Worm (Caenorhabditis elegans) whole organism, young adult: ENCODE measurements around the gene athp-1.

ENCODE experiments used
- B0261.1 ChIP-seq: sonication (generic microtip); optimal IDR thresholded peaks from 2 replicates; lab custom pipeline; 2016; ENCODE audit warnings: mild to moderate bottlenecking, missing genetic modification characterization, moderate library complexity, missing compliant biosample characterization
- C17E4.6 ChIP-seq: fragments of 200-800 bp; sonication (Bioruptor generic); IDR thresholded peaks from 2 replicates; pipeline ENCODE4 v1.3.6; 2022; ENCODE audit warnings: missing genetic modification reagents, missing genetic modification characterization, missing compliant biosample characterization
- F22D6.2 ChIP-seq: sonication (generic microtip); optimal IDR thresholded peaks from 2 replicates; lab custom pipeline; 2016; ENCODE audit warnings: mild to moderate bottlenecking, missing genetic modification characterization, missing compliant biosample characterization
- F23B12.7 ChIP-seq: sonication (generic microtip); optimal IDR thresholded peaks from 2 replicates; lab custom pipeline; 2017; ENCODE audit warnings: missing genetic modification characterization, mild to moderate bottlenecking, missing compliant biosample characterization, antibody characterized with exemption, moderate library complexity; ENCODE audit not compliant: insufficient read depth
- F49E8.2 ChIP-seq: sonication (generic microtip); optimal IDR thresholded peaks from 3 replicates; lab custom pipeline; 2017; ENCODE audit warnings: missing genetic modification characterization, mild to moderate bottlenecking, missing compliant biosample characterization, antibody characterized with exemption, moderate library complexity; ENCODE audit not compliant: insufficient read depth
- F57C9.4 ChIP-seq: sonication (generic microtip); optimal IDR thresholded peaks from 2 replicates; lab custom pipeline; 2017; ENCODE audit warnings: mild to moderate bottlenecking, missing genetic modification characterization, missing compliant biosample characterization
- K12H6.12 ChIP-seq: fragments of 200-800 bp; sonication (Bioruptor generic); optimal IDR thresholded peaks from 2 replicates; lab custom pipeline; 2018; ENCODE audit warnings: mild to moderate bottlenecking, missing genetic modification characterization, missing compliant biosample characterization
- T07F8.4 ChIP-seq: sonication (generic microtip); optimal IDR thresholded peaks from 2 replicates; lab custom pipeline; 2016; ENCODE audit warnings: mild to moderate bottlenecking, missing genetic modification characterization, moderate library complexity, missing compliant biosample characterization
- aptf-2 ChIP-seq: fragments of 200-800 bp; sonication (Bioruptor generic); conservative IDR thresholded peaks from 2 replicates; pipeline ENCODE4 v1.3.6; 2022; ENCODE audit warnings: missing genetic modification reagents, missing genetic modification characterization, missing compliant biosample characterization
- athp-1 ChIP-seq: sonication (generic microtip); optimal IDR thresholded peaks from 2 replicates; lab custom pipeline; 2017; ENCODE audit warnings: mild to moderate bottlenecking, missing genetic modification characterization, missing compliant biosample characterization
- attf-5 ChIP-seq: fragments of 200-800 bp; sonication (Bioruptor generic); optimal IDR thresholded peaks from 2 replicates; lab custom pipeline; 2018; ENCODE audit warnings: mild to moderate bottlenecking, missing genetic modification characterization, missing compliant biosample characterization
- cebp-1 ChIP-seq, 2 experiments: fragments of 200-800 bp in 1 of 2; sonication (Bioruptor generic) in 1 of 2; sonication (generic microtip) in 1 of 2; IDR thresholded peaks in 1 of 2; optimal IDR thresholded peaks in 1 of 2; 2 replicates each; pipeline versions ENCODE4 v1.3.6 to Lab custom; 2017 to 2022; ENCODE audit warnings: missing compliant biosample characterization in 2 of 2, missing genetic modification characterization in 2 of 2, mild to moderate bottlenecking in 1 of 2, missing genetic modification reagents in 1 of 2, moderate library complexity in 1 of 2
- cebp-2 ChIP-seq: fragments of 200-800 bp; sonication (Bioruptor generic); IDR thresholded peaks from 2 replicates; pipeline ENCODE4 v1.3.6; 2022; ENCODE audit warnings: missing genetic modification characterization, missing compliant biosample characterization
- ceh-27 ChIP-seq: fragments of 200-800 bp; sonication (Bioruptor generic); optimal IDR thresholded peaks from 2 replicates; lab custom pipeline; 2018; ENCODE audit warnings: mild to moderate bottlenecking, missing genetic modification characterization, moderate library complexity, missing compliant biosample characterization
- efl-1 ChIP-seq: fragments of 150-350 bp; optimal IDR thresholded peaks from 2 replicates; lab custom pipeline; 2014; ENCODE audit warnings: missing biosample characterization, missing genetic modification reagents, missing genetic modification characterization
- ekl-4 ChIP-seq: fragments of 200-800 bp; sonication (Bioruptor generic); IDR thresholded peaks from 2 replicates; pipeline ENCODE4 v1.3.6; 2022; ENCODE audit warnings: missing genetic modification reagents, missing genetic modification characterization, missing compliant biosample characterization
- ets-4 ChIP-seq: fragments of 200-800 bp; sonication (Bioruptor generic); optimal IDR thresholded peaks from 2 replicates; lab custom pipeline; 2018; ENCODE audit warnings: mild to moderate bottlenecking, missing genetic modification characterization, missing compliant biosample characterization
- him-1 ChIP-seq: sonication (generic microtip); optimal IDR thresholded peaks from 2 replicates; lab custom pipeline; 2016; ENCODE audit warnings: missing genotype, missing genetic modification reagents, missing genetic modification characterization, missing compliant biosample characterization
- hlh-26 ChIP-seq: fragments of 200-800 bp; sonication (Bioruptor generic); conservative IDR thresholded peaks from 2 replicates; pipeline ENCODE4 v1.3.6; 2022; ENCODE audit warnings: missing genetic modification reagents, missing genetic modification characterization, missing compliant biosample characterization
- hmg-1.2 ChIP-seq: fragments of 200-800 bp; sonication (Bioruptor generic); IDR thresholded peaks from 2 replicates; pipeline ENCODE4 v1.3.6; 2022; ENCODE audit warnings: missing genetic modification reagents, missing genetic modification characterization, missing compliant biosample characterization
- let-607 ChIP-seq, 2 experiments: fragments of 200-800 bp in 1 of 2; sonication (Bioruptor generic) in 1 of 2; sonication (generic microtip) in 1 of 2; optimal IDR thresholded peaks; 2 replicates each; lab custom pipeline; 2016 to 2018; ENCODE audit warnings: mild to moderate bottlenecking in 2 of 2, missing compliant biosample characterization in 2 of 2, missing genetic modification characterization in 2 of 2, moderate library complexity in 2 of 2, missing genotype in 1 of 2
- lir-1 ChIP-seq: fragments of 200-800 bp; sonication (Bioruptor generic); conservative IDR thresholded peaks from 2 replicates; pipeline ENCODE4 v1.3.6; 2022; ENCODE audit warnings: missing genetic modification reagents, missing genetic modification characterization, missing compliant biosample characterization
- madf-3 ChIP-seq: fragments of 200-800 bp; sonication (Bioruptor generic); IDR thresholded peaks from 2 replicates; pipeline ENCODE4 v1.3.6; 2022; ENCODE audit warnings: missing genetic modification reagents, missing genetic modification characterization, missing compliant biosample characterization
- madf-6 ChIP-seq: fragments of 200-800 bp; sonication (Bioruptor generic); IDR thresholded peaks from 2 replicates; pipeline ENCODE4 v1.3.6; 2022; ENCODE audit warnings: missing genetic modification reagents, missing genetic modification characterization, missing compliant biosample characterization
- madf-8 ChIP-seq: fragments of 200-800 bp; sonication (Bioruptor generic); conservative IDR thresholded peaks from 2 replicates; pipeline ENCODE4 v1.3.6; 2022; ENCODE audit warnings: missing genetic modification reagents, missing genetic modification characterization, missing compliant biosample characterization
- mcd-1 ChIP-seq: fragments of 200-800 bp; sonication (Bioruptor generic); IDR thresholded peaks from 2 replicates; pipeline ENCODE4 v1.3.6; 2022; ENCODE audit warnings: missing genetic modification reagents, missing genetic modification characterization, missing compliant biosample characterization
- mel-28 ChIP-seq: sonication (generic microtip); optimal IDR thresholded peaks from 2 replicates; lab custom pipeline; 2016; ENCODE audit warnings: borderline replicate concordance, mild to moderate bottlenecking, missing genetic modification characterization, missing compliant biosample characterization
- nfyb-1 ChIP-seq: fragments of 200-800 bp; sonication (Bioruptor generic); IDR thresholded peaks from 2 replicates; pipeline ENCODE4 v1.3.6; 2022; ENCODE audit warnings: missing genetic modification reagents, missing genetic modification characterization, missing compliant biosample characterization
- nhr-179 ChIP-seq: sonication (generic microtip); optimal IDR thresholded peaks from 2 replicates; lab custom pipeline; 2016; ENCODE audit warnings: mild to moderate bottlenecking, missing genetic modification characterization, missing compliant biosample characterization
- rpc-1 ChIP-seq, 2 experiments: fragments of 150-350 bp in 1 of 2; sonication (generic microtip) in 1 of 2; optimal IDR thresholded peaks; 2 replicates each; lab custom pipeline; 2014 to 2018; ENCODE audit warnings: missing biosample characterization in 1 of 2, missing genetic modification characterization in 1 of 2, missing genetic modification reagents in 1 of 2, missing genotype in 1 of 2
- snpc-1.1 ChIP-seq: sonication (generic microtip); optimal IDR thresholded peaks from 2 replicates; lab custom pipeline; 2017; ENCODE audit warnings: missing genetic modification characterization, mild to moderate bottlenecking, missing compliant biosample characterization, antibody characterized with exemption, moderate library complexity, missing genotype, missing genetic modification reagents; ENCODE audit not compliant: insufficient read depth
- unc-62 ChIP-seq: fragments of 150-350 bp; optimal IDR thresholded peaks from 2 replicates; lab custom pipeline; 2014; ENCODE audit warnings: missing biosample characterization, missing genetic modification reagents, missing genetic modification characterization
- ztf-18 ChIP-seq: sonication (generic microtip); optimal IDR thresholded peaks from 2 replicates; lab custom pipeline; 2016; ENCODE audit warnings: missing genotype, mild to moderate bottlenecking, missing genetic modification characterization, missing compliant biosample characterization
- ztf-25 ChIP-seq: fragments of 200-800 bp; sonication (Bioruptor generic); IDR thresholded peaks from 2 replicates; pipeline ENCODE4 v1.3.6; 2022; ENCODE audit warnings: missing genetic modification reagents, missing genetic modification characterization, missing compliant biosample characterization
- ztf-26 ChIP-seq: sonication (generic microtip); optimal IDR thresholded peaks from 2 replicates; lab custom pipeline; 2017; ENCODE audit warnings: missing genetic modification characterization, missing compliant biosample characterization
- ztf-28 ChIP-seq: fragments of 200-800 bp; sonication (Bioruptor generic); IDR thresholded peaks from 2 replicates; pipeline ENCODE4 v1.3.6; 2022; ENCODE audit warnings: missing genetic modification reagents, missing genetic modification characterization, missing compliant biosample characterization
- ztf-3 ChIP-seq: fragments of 200-800 bp; sonication (Bioruptor generic); optimal IDR thresholded peaks from 2 replicates; lab custom pipeline; 2018; ENCODE audit warnings: mild to moderate bottlenecking, missing genetic modification characterization, missing compliant biosample characterization

Gene athp-1

ce11 chrIII:10930850-10931249, 49.3 kb downstream of the athp-1 start, which contains the start of gene M142.5:
Gene M142.5, plus strand, starts transcription at chrIII:10931201.
- no peak for TF ChIP-seq B0261.1 (tag; lab: Kevin White, UChicago)
- TF ChIP-seq nfyb-1 (GFP tag; lab: Robert Waterston, UW): no peak
- TF ChIP-seq ztf-3: no peak
- peak; percentile 35; the same call in 1 of the 2 replicates for TF ChIP-seq hmg-1.2
- TF ChIP-seq let-607 (tag; optimal IDR thresholded peaks at IDR 0.05; lab: Kevin White, UChicago): no peak
- no peak for TF ChIP-seq F57C9.4 (tag; lab: Kevin White, UChicago)
- no peak for TF ChIP-seq cebp-2 (GFP tag; lab: Robert Waterston, UW)
- no peak for TF ChIP-seq ztf-28
- TF ChIP-seq F23B12.7: peak; percentile 27
- TF ChIP-seq madf-8 (GFP tag; lab: Robert Waterston, UW): no peak
- no peak for TF ChIP-seq attf-5
- no peak for TF ChIP-seq mel-28 (tag; lab: Kevin White, UChicago)
- no peak for TF ChIP-seq ceh-27 (GFP tag; lab: Kevin White, UChicago)
- no peak for TF ChIP-seq rpc-1 (optimal IDR thresholded peaks at IDR 0.05; lab: Kevin White, UChicago)
- TF ChIP-seq rpc-1 (tag; optimal IDR thresholded peaks at IDR 0.05; lab: Kevin White, UChicago): no peak
- TF ChIP-seq F22D6.2: no peak
- TF ChIP-seq lir-1 (GFP tag; lab: Robert Waterston, UW): no peak
- TF ChIP-seq F49E8.2: no peak
- no peak for TF ChIP-seq ets-4 (GFP tag; lab: Kevin White, UChicago)
- no peak for TF ChIP-seq cebp-1 (GFP tag; IDR thresholded peaks at IDR 0.05; lab: Robert Waterston, UW)
- TF ChIP-seq cebp-1 (tag; optimal IDR thresholded peaks at IDR 0.05; lab: Kevin White, UChicago): no peak
- TF ChIP-seq unc-62 (GFP tag; lab: Kevin White, UChicago): no peak
- TF ChIP-seq him-1 (tag; lab: Kevin White, UChicago): no peak
- TF ChIP-seq efl-1 (GFP tag; lab: Kevin White, UChicago): peak; percentile 10
- TF ChIP-seq ztf-26 (tag; lab: Kevin White, UChicago): no peak
- peak; percentile 87 for TF ChIP-seq mcd-1 (GFP tag; lab: Robert Waterston, UW)
- TF ChIP-seq ztf-25: no peak
- TF ChIP-seq ztf-18 (tag; lab: Kevin White, UChicago): no peak
- TF ChIP-seq hlh-26: no peak
- TF ChIP-seq aptf-2 (GFP tag; lab: Robert Waterston, UW): no peak
- TF ChIP-seq K12H6.12 (tag; lab: Kevin White, UChicago): no peak

DNA sequence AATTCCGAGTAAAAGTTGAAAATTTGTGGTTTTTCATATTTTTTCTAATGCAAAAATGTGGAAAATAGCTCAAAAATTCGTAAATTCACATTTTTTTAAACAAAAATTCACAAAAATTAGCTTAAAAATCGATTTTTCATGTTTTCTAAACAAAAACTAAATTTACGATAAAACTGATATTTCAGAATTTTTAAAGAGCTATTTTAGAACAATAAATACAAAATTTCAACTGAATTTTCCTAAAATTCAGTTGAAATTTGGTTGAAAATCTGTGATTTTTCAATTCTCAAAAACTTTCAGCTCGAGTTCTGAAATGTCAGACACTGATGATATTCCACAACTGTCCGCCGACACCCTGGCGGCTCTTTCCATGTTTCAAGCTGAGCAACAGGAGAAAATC, 51.8 kb downstream of the athp-1 start, which contains the start of gene M142.8:
Gene M142.8 (plus strand): TSS at position 301 of the 400 bp plus-strand sequence.
- TF ChIP-seq madf-3 (GFP tag; lab: Robert Waterston, UW) (no peak), cebp-1 (GFP tag; IDR thresholded peaks at IDR 0.05; lab: Robert Waterston, UW) (no peak), cebp-1 (tag; optimal IDR thresholded peaks at IDR 0.05; lab: Kevin White, UChicago) (no peak)
- TF ChIP-seq, all 124 proteins: peak for 0

ce11 chrIII:10935944-10936343, 54.4 kb downstream of the athp-1 start, which contains the start of gene rle-1:
Gene rle-1, plus strand, starts transcription at chrIII:10936244.
- TF ChIP-seq let-607 (tag; optimal IDR thresholded peaks at IDR 0.05; lab: Kevin White, UChicago) (no peak), ceh-27 (GFP tag; lab: Kevin White, UChicago) (no peak), cebp-2 (GFP tag; lab: Robert Waterston, UW) (no peak), C17E4.6 (no peak), madf-6 (GFP tag; lab: Robert Waterston, UW) (no peak), athp-1 (tag; lab: Kevin White, UChicago) (no peak), ekl-4 (GFP tag; lab: Robert Waterston, UW) (no peak), nhr-179 (no peak), T07F8.4 (tag; lab: Kevin White, UChicago) (no peak), snpc-1.1 (tag; lab: Kevin White, UChicago) (no peak)
